Fruit fly (Drosophila melanogaster): Measurements from ENCODE around the gene CG7366.

The CG7366 gene

dm6 chr3L:8180464-8181137, 21.6 kb downstream of the CG7366 start, which contains the start of the genes mthl7 and Uxs:
Gene mthl7, minus strand, starts transcription at chr3L:8180514.
Gene Uxs, plus strand, starts transcription at chr3L:8180923.
- no peak for TF ChIP-seq D1 (tag; optimal IDR thresholded peaks at IDR 0.05)
- no peak for TF ChIP-seq gl (tag; optimal IDR thresholded peaks at IDR 0.05)
- no peak for TF ChIP-seq CG12605 (GFP tag; IDR thresholded peaks at IDR 0.05)
- TF ChIP-seq CG15710 (tag; optimal IDR thresholded peaks at IDR 0.05) = no peak
- no peak for TF ChIP-seq CG4496 (GFP tag; IDR thresholded peaks at IDR 0.05)
- TF ChIP-seq EcR (GFP tag; optimal IDR thresholded peaks at IDR 0.05) = no peak
- TF ChIP-seq CG13204 (GFP tag; optimal IDR thresholded peaks at IDR 0.05) = no peak
- no peak for TF ChIP-seq CG8159 (tag; optimal IDR thresholded peaks at IDR 0.05)
- TF ChIP-seq CG8301 (tag; optimal IDR thresholded peaks at IDR 0.05) = no peak
- TF ChIP-seq rn (GFP tag; IDR thresholded peaks at IDR 0.05) = no peak
- TF ChIP-seq Pif1A (GFP tag; optimal IDR thresholded peaks at IDR 0.05) = no peak
- no peak for TF ChIP-seq Pif1B (GFP tag; optimal IDR thresholded peaks at IDR 0.05)
- no peak for TF ChIP-seq CG32121 (GFP tag; IDR thresholded peaks at IDR 0.05)
- no peak for TF ChIP-seq Snoo (tag; optimal IDR thresholded peaks at IDR 0.05)
- no peak for TF ChIP-seq CG17806 (tag; optimal IDR thresholded peaks at IDR 0.05)
- TF ChIP-seq Ets98B (GFP tag; IDR thresholded peaks at IDR 0.05) = no peak

dm6 chr3L:8177795-8178564, 24.2 kb downstream of the CG7366 start, which contains the start of gene Nmt:
Gene Nmt, minus strand, starts transcription at chr3L:8178429.
- no peak for TF ChIP-seq CG13204 (GFP tag; optimal IDR thresholded peaks at IDR 0.05)
- peak; percentile 3 for TF ChIP-seq gl (tag; optimal IDR thresholded peaks at IDR 0.05)
- peak; percentile 36 for TF ChIP-seq CG8159 (tag; optimal IDR thresholded peaks at IDR 0.05)
- no peak for TF ChIP-seq EcR (GFP tag; optimal IDR thresholded peaks at IDR 0.05)
- no peak for TF ChIP-seq CG14655 (GFP tag; optimal IDR thresholded peaks at IDR 0.05)
- TF ChIP-seq CG10348 (GFP tag; IDR thresholded peaks at IDR 0.05) = no peak
- TF ChIP-seq CG8301 (tag; optimal IDR thresholded peaks at IDR 0.05) = peak; percentile 49
- peak; percentile 24 for TF ChIP-seq Snoo (tag; optimal IDR thresholded peaks at IDR 0.05)
- no peak for TF ChIP-seq CG4496 (GFP tag; IDR thresholded peaks at IDR 0.05)
- TF ChIP-seq CG34367 (tag; optimal IDR thresholded peaks at IDR 0.05) = no peak
- TF ChIP-seq Pif1A (GFP tag; optimal IDR thresholded peaks at IDR 0.05) = no peak
- TF ChIP-seq CG9948 (tag; optimal IDR thresholded peaks at IDR 0.05) = peak; percentile 28
- no peak for TF ChIP-seq CG12605 (GFP tag; IDR thresholded peaks at IDR 0.05)
- no peak for TF ChIP-seq Pif1B (GFP tag; optimal IDR thresholded peaks at IDR 0.05)
- TF ChIP-seq D1 (tag; optimal IDR thresholded peaks at IDR 0.05) = no peak
- peak; percentile 43 for TF ChIP-seq CG17806 (tag; optimal IDR thresholded peaks at IDR 0.05)
- no peak for TF ChIP-seq fd96Ca (GFP tag; IDR thresholded peaks at IDR 0.05)
- TF ChIP-seq CG32121 (GFP tag; IDR thresholded peaks at IDR 0.05) = no peak
- peak; percentile 42 for TF ChIP-seq Ets98B (GFP tag; IDR thresholded peaks at IDR 0.05)
- TF ChIP-seq CG15710 (tag; optimal IDR thresholded peaks at IDR 0.05) = peak; percentile 19
- no peak for TF ChIP-seq rn (GFP tag; IDR thresholded peaks at IDR 0.05)

dm6 chr3L:8175818-8176217, 26.4 kb downstream of the CG7366 start, which contains the start of gene RecQ4:
Gene RecQ4, minus strand, starts transcription at chr3L:8175978.
- TF ChIP-seq EcR (GFP tag; optimal IDR thresholded peaks at IDR 0.05) (no peak), Ets98B (GFP tag; IDR thresholded peaks at IDR 0.05) (no peak), CG8159 (tag; optimal IDR thresholded peaks at IDR 0.05) (no peak), D1 (tag; optimal IDR thresholded peaks at IDR 0.05) (no peak), CG8301 (tag; optimal IDR thresholded peaks at IDR 0.05) (no peak), CG15710 (tag; optimal IDR thresholded peaks at IDR 0.05) (no peak), CG17806 (tag; optimal IDR thresholded peaks at IDR 0.05) (no peak), Pif1A (GFP tag; optimal IDR thresholded peaks at IDR 0.05) (no peak), CG12605 (GFP tag; IDR thresholded peaks at IDR 0.05) (no peak), CG13204 (GFP tag; optimal IDR thresholded peaks at IDR 0.05) (no peak), CG32121 (GFP tag; IDR thresholded peaks at IDR 0.05) (no peak), CG9948 (tag; optimal IDR thresholded peaks at IDR 0.05) (no peak), gl (tag; optimal IDR thresholded peaks at IDR 0.05) (no peak), CG4496 (GFP tag; IDR thresholded peaks at IDR 0.05) (no peak), rn (GFP tag; IDR thresholded peaks at IDR 0.05) (no peak)

dm6 chr3L:8165436-8165835, 36.8 kb downstream of the CG7366 start, which contains the start of gene CG13675:
Gene CG13675, minus strand, starts transcription at chr3L:8165518.
- TF ChIP-seq CG4496 (GFP tag; IDR thresholded peaks at IDR 0.05) (peak; percentile 44; the same call in 1 of the 3 replicates), Snoo (tag; optimal IDR thresholded peaks at IDR 0.05) (no peak), rn (GFP tag; IDR thresholded peaks at IDR 0.05) (no peak), D1 (tag; optimal IDR thresholded peaks at IDR 0.05) (no peak)

dm6 chr3L:8159724-8160422, 42.3 kb downstream of the CG7366 start, which contains the start of gene CG43886:
Gene CG43886, minus strand, starts transcription at chr3L:8159774.
- TF ChIP-seq D1 (tag; optimal IDR thresholded peaks at IDR 0.05) = peak; percentile 14
- no peak for TF ChIP-seq CG12605 (GFP tag; IDR thresholded peaks at IDR 0.05)

Measured in whole organism, pupa.